Fruit fly (Drosophila melanogaster): ENCODE data around the gene mdu.

mdu gene

dm6 chrX:12546857-12547606, 50.0 kb downstream of the mdu start:
- TF ChIP-seq CG12768 (GFP tag; optimal IDR thresholded peaks at IDR 0.05) (no peak), kay (GFP tag; ENCODE audit: borderline replicate concordance) (no peak), CG1620 (GFP tag; optimal IDR thresholded peaks at IDR 0.05) (no peak), Crg-1 (GFP tag; optimal IDR thresholded peaks at IDR 0.05) (no peak), CG7101 (tag; optimal IDR thresholded peaks at IDR 0.05) (no peak), toe (GFP tag; optimal IDR thresholded peaks at IDR 0.05) (no peak), cnc (optimal IDR thresholded peaks at IDR 0.05) (no peak), CG7045 (GFP tag; optimal IDR thresholded peaks at IDR 0.05) (no peak)

dm6 chrX:12547657-12548056, 50.7 kb downstream of the mdu start:
- peak; percentile 44 for TF ChIP-seq CG7101 (tag; optimal IDR thresholded peaks at IDR 0.05)
- no peak for TF ChIP-seq Crg-1 (GFP tag; optimal IDR thresholded peaks at IDR 0.05)
- peak; percentile 5 for TF ChIP-seq Mnt (GFP tag; optimal IDR thresholded peaks at IDR 0.05)
- no peak for TF ChIP-seq CG14711 (tag; optimal IDR thresholded peaks at IDR 0.05)
- no peak for TF ChIP-seq pad (GFP tag; optimal IDR thresholded peaks at IDR 0.05)
- TF ChIP-seq CG11617 (GFP tag; optimal IDR thresholded peaks at IDR 0.05) = no peak
- TF ChIP-seq kay (GFP tag; ENCODE audit: borderline replicate concordance) = peak; percentile 44
- TF ChIP-seq CG5204 (GFP tag; optimal IDR thresholded peaks at IDR 0.05) = peak; percentile 8
- TF ChIP-seq CG7045 (GFP tag; optimal IDR thresholded peaks at IDR 0.05) = peak; percentile 34
- TF ChIP-seq Hr96 (GFP tag; optimal IDR thresholded peaks at IDR 0.05) = peak; percentile 50

- no peak for TF ChIP-seq CG12768 (GFP tag; optimal IDR thresholded peaks at IDR 0.05)
Observed at dm6 chrX:12552824-12553223, 55.8 kb downstream of the mdu start, which contains the start of gene Cpr11B. Gene Cpr11B (plus strand): TSS chrX:12553124.

All from whole organism, adult.